Worm (Caenorhabditis elegans) whole organism, L1 larva: ENCODE results near the gene wrt-2.
A peak's percentile ranks its signal among the peaks of the same experiment; 100 is the strongest.

ENCODE experiments used
- C04F5.9 ChIP-seq: sonication (generic microtip); optimal IDR thresholded peaks from 2 replicates; lab custom pipeline; 2016; ENCODE audit warnings: missing genetic modification characterization, missing compliant biosample characterization
- C16A3.4 ChIP-seq: fragments of 150-350 bp; optimal IDR thresholded peaks from 2 replicates; lab custom pipeline; 2014; ENCODE audit warnings: missing biosample characterization, missing genetic modification characterization
- F16B12.6 ChIP-seq: fragments of 150-350 bp; optimal IDR thresholded peaks from 2 replicates; lab custom pipeline; 2014; ENCODE audit warnings: missing biosample characterization, missing genetic modification characterization
- Y116A8C.19 ChIP-seq: sonication (generic microtip); optimal IDR thresholded peaks from 2 replicates; lab custom pipeline; 2016; ENCODE audit warnings: missing compliant biosample characterization, missing genetic modification characterization, borderline replicate concordance
- ama-1 ChIP-seq: fragments of 150-350 bp; optimal IDR thresholded peaks from 2 replicates; lab custom pipeline; 2014
- ceh-63 ChIP-seq: fragments of 200-800 bp; sonication (Bioruptor generic); optimal IDR thresholded peaks from 2 replicates; lab custom pipeline; 2018; ENCODE audit warnings: mild to moderate bottlenecking, missing genetic modification characterization, missing compliant biosample characterization
- ceh-90 ChIP-seq: sonication (generic microtip); optimal IDR thresholded peaks from 2 replicates; lab custom pipeline; 2016; ENCODE audit warnings: missing genetic modification characterization, missing compliant biosample characterization
- efl-1 ChIP-seq, 4 experiments: fragments of 150-350 bp; optimal IDR thresholded peaks in 3 of 4; peaks in 1 of 4; 1 replicate in 1 of 4; 2 replicates in 3 of 4; lab custom pipeline; 2014; ENCODE audit warnings: missing biosample characterization in 2 of 4, missing genetic modification characterization in 2 of 4, missing genetic modification reagents in 2 of 4
- egl-13 ChIP-seq: sonication (generic microtip); optimal IDR thresholded peaks from 2 replicates; lab custom pipeline; 2016; ENCODE audit warnings: missing genotype, missing genetic modification reagents, missing genetic modification characterization, missing compliant biosample characterization
- egl-27 ChIP-seq, 2 experiments: fragments of 150-350 bp in 1 of 2; sonication (generic microtip); optimal IDR thresholded peaks; 3 replicates each; lab custom pipeline; 2017 to 2018; ENCODE audit warnings: missing biosample characterization in 2 of 2, missing genetic modification characterization in 2 of 2, missing genetic modification reagents in 2 of 2
- elt-2 ChIP-seq: sonication (generic microtip); optimal IDR thresholded peaks from 2 replicates; lab custom pipeline; 2016; ENCODE audit warnings: missing genetic modification characterization, mild to moderate bottlenecking, inconsistent platforms, missing compliant biosample characterization, missing genetic modification reagents
- ets-5 ChIP-seq: fragments of 200-800 bp; sonication (Bioruptor generic); IDR thresholded peaks from 2 replicates; pipeline ENCODE4 v1.3.6; 2022; ENCODE audit warnings: missing genetic modification characterization, missing compliant biosample characterization
- fkh-4 ChIP-seq: sonication (generic microtip); optimal IDR thresholded peaks from 2 replicates; lab custom pipeline; 2016; ENCODE audit warnings: missing compliant biosample characterization, missing genetic modification characterization, borderline replicate concordance
- fkh-8 ChIP-seq: sonication (generic microtip); optimal IDR thresholded peaks from 2 replicates; lab custom pipeline; 2016; ENCODE audit warnings: mild to moderate bottlenecking, missing genetic modification characterization, missing compliant biosample characterization
- hlh-17 ChIP-seq: fragments of 200-800 bp; sonication (Bioruptor generic); optimal IDR thresholded peaks from 2 replicates; lab custom pipeline; 2018; ENCODE audit warnings: missing genetic modification characterization, mild to moderate bottlenecking, missing compliant biosample characterization, moderate library complexity, borderline replicate concordance
- isw-1 ChIP-seq: fragments of 200-800 bp; sonication (Bioruptor generic); IDR thresholded peaks from 2 replicates; pipeline ENCODE4 v1.3.6; 2022; ENCODE audit warnings: missing genetic modification characterization, missing compliant biosample characterization
- jun-1 ChIP-seq: fragments of 150-350 bp; optimal IDR thresholded peaks from 2 replicates; lab custom pipeline; 2014; ENCODE audit warnings: missing biosample characterization, missing genetic modification reagents, missing genetic modification characterization
- lin-14 ChIP-seq: fragments of 200-800 bp; sonication (Bioruptor generic); optimal IDR thresholded peaks from 2 replicates; lab custom pipeline; 2018; ENCODE audit warnings: mild to moderate bottlenecking, missing genetic modification characterization, moderate library complexity, missing compliant biosample characterization
- lin-35 ChIP-seq, 2 experiments: fragments of 150-350 bp; optimal IDR thresholded peaks; 2 replicates each; lab custom pipeline; 2014; ENCODE audit warnings: missing biosample characterization in 2 of 2, missing genetic modification characterization in 2 of 2, missing genetic modification reagents in 2 of 2
- lin-39 ChIP-seq: fragments of 150-350 bp; optimal IDR thresholded peaks from 2 replicates; lab custom pipeline; 2014; ENCODE audit warnings: missing biosample characterization, missing genetic modification reagents, missing genetic modification characterization
- lir-3 ChIP-seq: sonication (generic microtip); optimal IDR thresholded peaks from 2 replicates; lab custom pipeline; 2016; ENCODE audit warnings: mild to moderate bottlenecking, missing genetic modification characterization, moderate library complexity, missing compliant biosample characterization; ENCODE audit not compliant: poor library complexity
- mdl-1 ChIP-seq, 2 experiments: fragments of 150-350 bp; optimal IDR thresholded peaks; 2 replicates each; lab custom pipeline; 2014 to 2017; ENCODE audit warnings: missing biosample characterization in 2 of 2, missing genetic modification characterization in 2 of 2, inconsistent platforms in 1 of 2
- mef-2 ChIP-seq: fragments of 150-350 bp; optimal IDR thresholded peaks from 2 replicates; lab custom pipeline; 2014; ENCODE audit warnings: missing biosample characterization, missing genetic modification characterization
- mep-1 ChIP-seq: fragments of 150-350 bp; optimal IDR thresholded peaks from 2 replicates; lab custom pipeline; 2014; ENCODE audit warnings: missing biosample characterization, missing genetic modification characterization
- nhr-11 ChIP-seq: fragments of 150-350 bp; optimal IDR thresholded peaks from 2 replicates; lab custom pipeline; 2014; ENCODE audit warnings: missing biosample characterization, missing genetic modification characterization
- nhr-12 ChIP-seq: sonication (generic microtip); optimal IDR thresholded peaks from 2 replicates; lab custom pipeline; 2017; ENCODE audit warnings: missing biosample characterization, missing genetic modification characterization
- nhr-19 ChIP-seq: fragments of 200-800 bp; sonication (Bioruptor generic); conservative IDR thresholded peaks from 2 replicates; pipeline ENCODE4 v1.3.6; 2022; ENCODE audit warnings: missing genetic modification characterization, missing compliant biosample characterization
- nhr-28 ChIP-seq: fragments of 150-350 bp; optimal IDR thresholded peaks from 2 replicates; lab custom pipeline; 2014; ENCODE audit warnings: missing biosample characterization, missing genetic modification characterization
- nhr-47 ChIP-seq: sonication (generic microtip); optimal IDR thresholded peaks from 2 replicates; lab custom pipeline; 2016; ENCODE audit warnings: mild to moderate bottlenecking, missing genetic modification characterization, moderate library complexity, missing compliant biosample characterization
- nhr-71 ChIP-seq: sonication (generic microtip); optimal IDR thresholded peaks from 2 replicates; lab custom pipeline; 2016; ENCODE audit warnings: mild to moderate bottlenecking, missing genetic modification characterization, moderate library complexity, missing compliant biosample characterization
- nhr-77 ChIP-seq: fragments of 150-350 bp; optimal IDR thresholded peaks from 2 replicates; lab custom pipeline; 2014; ENCODE audit warnings: missing biosample characterization, missing genetic modification characterization
- nhr-84 ChIP-seq: sonication (generic microtip); optimal IDR thresholded peaks from 2 replicates; lab custom pipeline; 2017; ENCODE audit warnings: missing biosample characterization, missing genetic modification characterization
- nhr-85 ChIP-seq: sonication (generic microtip); peaks from one replicate; lab custom pipeline; 2016; ENCODE audit warnings: missing genetic modification characterization, inconsistent platforms, missing compliant biosample characterization
- nhr-90 ChIP-seq: sonication (generic microtip); optimal IDR thresholded peaks from 2 replicates; lab custom pipeline; 2016; ENCODE audit warnings: mild to moderate bottlenecking, missing genetic modification characterization, missing compliant biosample characterization; ENCODE audit not compliant: poor library complexity
- pag-3 ChIP-seq: sonication (generic microtip); optimal IDR thresholded peaks from 2 replicates; lab custom pipeline; 2017; ENCODE audit warnings: missing genetic modification characterization, mild to moderate bottlenecking, missing compliant biosample characterization, antibody characterized with exemption, borderline replicate concordance; ENCODE audit not compliant: insufficient read depth
- pax-3 ChIP-seq: fragments of 200-800 bp; sonication (Bioruptor generic); optimal IDR thresholded peaks from 2 replicates; lab custom pipeline; 2018; ENCODE audit warnings: mild to moderate bottlenecking, missing genetic modification characterization, moderate library complexity, missing compliant biosample characterization
- pqm-1 ChIP-seq: sonication (generic microtip); optimal IDR thresholded peaks from 3 replicates; lab custom pipeline; 2017; ENCODE audit warnings: missing biosample characterization, missing genetic modification characterization
- rnt-1 ChIP-seq: sonication (generic microtip); optimal IDR thresholded peaks from 2 replicates; lab custom pipeline; 2016; ENCODE audit warnings: mild to moderate bottlenecking, missing genetic modification characterization, moderate library complexity, missing compliant biosample characterization
- skn-1 ChIP-seq: fragments of 150-350 bp; optimal IDR thresholded peaks from 2 replicates; lab custom pipeline; 2014; ENCODE audit warnings: missing biosample characterization, missing genetic modification characterization
- snpc-4 ChIP-seq: fragments of 150-350 bp; optimal IDR thresholded peaks from 2 replicates; lab custom pipeline; 2014; ENCODE audit warnings: missing biosample characterization, missing genetic modification characterization
- snu-23 ChIP-seq: sonication (generic microtip); optimal IDR thresholded peaks from 2 replicates; lab custom pipeline; 2016; ENCODE audit warnings: missing genetic modification characterization, missing compliant biosample characterization
- sox-4 ChIP-seq: sonication (generic microtip); optimal IDR thresholded peaks from 2 replicates; lab custom pipeline; 2016; ENCODE audit warnings: missing genetic modification characterization, missing compliant biosample characterization
- swsn-7 ChIP-seq: sonication (generic microtip); optimal IDR thresholded peaks from 2 replicates; lab custom pipeline; 2016; ENCODE audit warnings: missing genetic modification characterization, missing compliant biosample characterization
- unc-130 ChIP-seq: fragments of 150-350 bp; optimal IDR thresholded peaks from 2 replicates; lab custom pipeline; 2017; ENCODE audit warnings: missing biosample characterization, missing genetic modification characterization, inconsistent platforms
- unc-30 ChIP-seq: sonication (generic microtip); optimal IDR thresholded peaks from 2 replicates; lab custom pipeline; 2017; ENCODE audit warnings: missing biosample characterization, missing genetic modification characterization
- unc-62 ChIP-seq: fragments of 150-350 bp; optimal IDR thresholded peaks from 2 replicates; lab custom pipeline; 2014; ENCODE audit warnings: missing biosample characterization, missing genetic modification reagents, missing genetic modification characterization
- unc-86 ChIP-seq: sonication (generic microtip); optimal IDR thresholded peaks from 2 replicates; lab custom pipeline; 2016; ENCODE audit warnings: missing genetic modification characterization, missing compliant biosample characterization
- xbp-1 ChIP-seq: sonication (generic microtip); optimal IDR thresholded peaks from 2 replicates; lab custom pipeline; 2016; ENCODE audit warnings: missing genetic modification characterization, missing compliant biosample characterization
- zag-1 ChIP-seq: fragments of 150-350 bp; optimal IDR thresholded peaks from 2 replicates; lab custom pipeline; 2014; ENCODE audit warnings: missing biosample characterization, missing genetic modification characterization
- ztf-4 ChIP-seq: fragments of 150-350 bp; optimal IDR thresholded peaks from 2 replicates; lab custom pipeline; 2014; ENCODE audit warnings: missing biosample characterization, missing genetic modification characterization

The wrt-2 gene

ce11 chrX:3106137-3106536, 12.0 kb upstream of the wrt-2 start, which contains the start of gene K10B3.5 (continued):
- TF ChIP-seq nhr-12 (tag; lab: Kevin White, UChicago) (no peak), C04F5.9 (tag; lab: Kevin White, UChicago) (no peak), pax-3 (tag; lab: Kevin White, UChicago) (no peak), sox-4 (tag; lab: Kevin White, UChicago) (no peak), ztf-4 (tag; lab: Kevin White, UChicago) (no peak), unc-62 (no peak), ceh-90 (tag; lab: Kevin White, UChicago) (no peak), unc-30 (tag; lab: Kevin White, UChicago) (no peak), F16B12.6 (tag; lab: Kevin White, UChicago) (no peak), mdl-1 (tag; optimal IDR thresholded peaks at IDR 0.05; lab: Kevin White, UChicago) (peak in 1 of 2 experiments; percentile 58), pqm-1 (tag; lab: Kevin White, UChicago) (no peak), mep-1 (tag; lab: Kevin White, UChicago) (peak; percentile 82), skn-1 (peak; percentile 48), efl-1 (optimal IDR thresholded peaks at IDR 0.05; lab: Kevin White, UChicago) (peak; percentile 63 to 86), efl-1 (GFP tag; optimal IDR thresholded peaks at IDR 0.05 in 1 of 2; lab: Kevin White, UChicago) (peak; percentile 76 to 94), unc-130 (peak; percentile 43), jun-1 (tag; lab: Kevin White, UChicago) (peak; percentile 25), hlh-17 (GFP tag; lab: Kevin White, UChicago) (no peak), pag-3 (tag; lab: Kevin White, UChicago) (peak; percentile 60), Y116A8C.19 (tag; lab: Kevin White, UChicago) (no peak), snpc-4 (tag; lab: Kevin White, UChicago) (peak; percentile 43), zag-1 (tag; lab: Kevin White, UChicago) (no peak), C16A3.4 (tag; lab: Kevin White, UChicago) (peak; percentile 82), snu-23 (peak; percentile 71), ceh-63 (GFP tag; lab: Kevin White, UChicago) (no peak), isw-1 (GFP tag; lab: Robert Waterston, UW) (no peak; the same call in 1 of the 2 replicates), lin-35 (GFP tag; optimal IDR thresholded peaks at IDR 0.05; lab: Kevin White, UChicago) (peak; percentile 70 to 91), lin-14 (peak; percentile 93), swsn-7 (peak; percentile 65), nhr-47 (peak; percentile 67), ama-1 (lab: Kevin White, UChicago) (peak; percentile 29), nhr-77 (peak; percentile 59), unc-86 (peak; percentile 25), ets-5 (GFP tag; lab: Robert Waterston, UW) (no peak), nhr-85 (tag; lab: Kevin White, UChicago) (peak; percentile 85), xbp-1 (tag; lab: Kevin White, UChicago) (peak; percentile 56), nhr-84 (tag; lab: Kevin White, UChicago) (no peak), egl-27 (tag; optimal IDR thresholded peaks at IDR 0.05; lab: Kevin White, UChicago) (no peak), nhr-19 (GFP tag; lab: Robert Waterston, UW) (peak; percentile 50), nhr-11 (tag; lab: Kevin White, UChicago) (no peak)

ce11 chrX:3102817-3103216, 8.7 kb upstream of the wrt-2 start:
- TF ChIP-seq lir-3 (tag; lab: Kevin White, UChicago): no peak
- no peak for TF ChIP-seq Y116A8C.19 (tag; lab: Kevin White, UChicago)
- no peak for TF ChIP-seq pqm-1 (tag; lab: Kevin White, UChicago)
- TF ChIP-seq fkh-8 (tag; lab: Kevin White, UChicago): peak; percentile 26
- TF ChIP-seq lin-39 (tag; lab: Kevin White, UChicago): no peak
- TF ChIP-seq xbp-1 (tag; lab: Kevin White, UChicago): no peak
- no peak for TF ChIP-seq nhr-12 (tag; lab: Kevin White, UChicago)
- no peak for TF ChIP-seq mef-2 (tag; lab: Kevin White, UChicago)
- TF ChIP-seq rnt-1 (tag; lab: Kevin White, UChicago): peak; percentile 25
- no peak for TF ChIP-seq lin-35 (GFP tag; optimal IDR thresholded peaks at IDR 0.05; lab: Kevin White, UChicago)
- no peak for TF ChIP-seq jun-1 (tag; lab: Kevin White, UChicago)
- TF ChIP-seq hlh-17 (GFP tag; lab: Kevin White, UChicago): no peak
- TF ChIP-seq nhr-77: no peak
- TF ChIP-seq ceh-63 (GFP tag; lab: Kevin White, UChicago): no peak
- no peak for TF ChIP-seq egl-13 (tag; lab: Kevin White, UChicago)
- no peak for TF ChIP-seq isw-1 (GFP tag; lab: Robert Waterston, UW)
- TF ChIP-seq snu-23: peak; percentile 10
- peak; percentile 9 for TF ChIP-seq nhr-71
- no peak for TF ChIP-seq nhr-28 (tag; lab: Kevin White, UChicago)
- TF ChIP-seq swsn-7: no peak
- no peak for TF ChIP-seq fkh-4 (tag; lab: Kevin White, UChicago)
- TF ChIP-seq unc-30 (tag; lab: Kevin White, UChicago): no peak
- TF ChIP-seq elt-2 (tag; lab: Kevin White, UChicago): no peak
- TF ChIP-seq nhr-90 (tag; lab: Kevin White, UChicago): no peak
- no peak for TF ChIP-seq nhr-47
- TF ChIP-seq efl-1 (optimal IDR thresholded peaks at IDR 0.05; lab: Kevin White, UChicago): no peak
- TF ChIP-seq efl-1 (GFP tag; optimal IDR thresholded peaks at IDR 0.05 in 1 of 2; lab: Kevin White, UChicago): no peak
